Fruit fly (Drosophila melanogaster) whole organism, adult: ENCODE data around the gene ATPsynC.

Experiments
- CG11617 ChIP-seq: fragments of 200-800 bp; sonication (Bioruptor generic); optimal IDR thresholded peaks from 2 replicates; lab custom pipeline; 2017; ENCODE audit warnings: mild to moderate bottlenecking, missing biosample characterization, missing genetic modification reagents, missing genetic modification characterization
- CG12768 ChIP-seq: fragments of 200-800 bp; sonication (Bioruptor generic); optimal IDR thresholded peaks from 2 replicates; lab custom pipeline; 2017; ENCODE audit warnings: missing biosample characterization, missing genetic modification characterization, mild to moderate bottlenecking, moderate library complexity, missing genetic modification reagents
- CG14711 ChIP-seq: fragments of 200-800 bp; sonication (Bioruptor generic); optimal IDR thresholded peaks from 2 replicates; lab custom pipeline; 2018; ENCODE audit warnings: missing biosample characterization, mild to moderate bottlenecking, missing genetic modification characterization, moderate library complexity
- CG1620 ChIP-seq: fragments of 200-800 bp; sonication (Bioruptor generic); optimal IDR thresholded peaks from 2 replicates; lab custom pipeline; 2016; ENCODE audit warnings: missing biosample characterization, missing genetic modification characterization
- CG33017 ChIP-seq: fragments of 200-800 bp; sonication (Bioruptor generic); optimal IDR thresholded peaks from 2 replicates; lab custom pipeline; 2018; ENCODE audit warnings: missing biosample characterization, mild to moderate bottlenecking, missing genetic modification characterization, moderate library complexity
- CG5204 ChIP-seq: fragments of 200-800 bp; sonication (Bioruptor generic); optimal IDR thresholded peaks from 2 replicates; lab custom pipeline; 2016; ENCODE audit warnings: missing biosample characterization, missing genetic modification characterization
- CG7045 ChIP-seq: fragments of 200-800 bp; sonication (Bioruptor generic); optimal IDR thresholded peaks from 2 replicates; lab custom pipeline; 2017; ENCODE audit warnings: missing biosample characterization, mild to moderate bottlenecking, missing genetic modification characterization
- CG7101 ChIP-seq: fragments of 200-800 bp; sonication (Bioruptor generic); optimal IDR thresholded peaks from 2 replicates; lab custom pipeline; 2018; ENCODE audit warnings: missing biosample characterization, mild to moderate bottlenecking, missing genetic modification characterization, moderate library complexity
- Clk ChIP-seq: fragments of 200-800 bp; sonication (Bioruptor generic); optimal IDR thresholded peaks from 2 replicates; lab custom pipeline; 2017; ENCODE audit warnings: missing biosample characterization, missing genetic modification characterization
- Crg-1 ChIP-seq: fragments of 200-800 bp; sonication (Bioruptor generic); optimal IDR thresholded peaks from 2 replicates; lab custom pipeline; 2016; ENCODE audit warnings: missing biosample characterization, missing genetic modification characterization
- Hr96 ChIP-seq: fragments of 200-800 bp; sonication (Bioruptor generic); optimal IDR thresholded peaks from 2 replicates; lab custom pipeline; 2016; ENCODE audit warnings: missing biosample characterization, missing genetic modification characterization
- Mnt ChIP-seq: fragments of 200-800 bp; sonication (Bioruptor generic); optimal IDR thresholded peaks from 2 replicates; lab custom pipeline; 2016; ENCODE audit warnings: missing biosample characterization, mild to moderate bottlenecking, missing genetic modification characterization
- bab1 ChIP-seq: fragments of 200-800 bp; sonication (Bioruptor generic); optimal IDR thresholded peaks from 3 replicates; lab custom pipeline; 2019; ENCODE audit warnings: missing biosample characterization, mild to moderate bottlenecking, missing genetic modification characterization, moderate library complexity
- cic ChIP-seq: fragments of 200-800 bp; sonication (Bioruptor generic); optimal IDR thresholded peaks from 2 replicates; lab custom pipeline; 2017; ENCODE audit warnings: missing biosample characterization, mild to moderate bottlenecking, missing genetic modification characterization, moderate library complexity
- cnc ChIP-seq, 2 experiments: fragments of >200 bp; optimal IDR thresholded peaks; 2 replicates each; lab custom pipeline; 2017
- kay ChIP-seq: fragments of 200-800 bp; sonication (Bioruptor generic); peaks from one replicate; lab custom pipeline; 2016; ENCODE audit warnings: missing biosample characterization, missing genetic modification characterization, borderline replicate concordance
- ovo ChIP-seq: fragments of 200-800 bp; sonication (Bioruptor generic); optimal IDR thresholded peaks from 2 replicates; lab custom pipeline; 2016; ENCODE audit warnings: missing biosample characterization, missing genetic modification characterization
- pad ChIP-seq: fragments of 200-800 bp; sonication (Bioruptor generic); optimal IDR thresholded peaks from 3 replicates; lab custom pipeline; 2017; ENCODE audit warnings: missing biosample characterization, missing genetic modification characterization, mild to moderate bottlenecking, moderate library complexity, missing genetic modification reagents
- tj ChIP-seq: fragments of 200-800 bp; sonication (Bioruptor generic); optimal IDR thresholded peaks from 3 replicates; lab custom pipeline; 2017; ENCODE audit warnings: missing biosample characterization, mild to moderate bottlenecking, missing genetic modification characterization, moderate library complexity
- toe ChIP-seq: fragments of 200-800 bp; sonication (Bioruptor generic); optimal IDR thresholded peaks from 2 replicates; lab custom pipeline; 2016; ENCODE audit warnings: missing biosample characterization, missing genetic modification characterization

Gene ATPsynC

dm6 chr3R:31218997-31219992, at the start of gene ATPsynC:
TSS of gene ATPsynC (minus strand) at chr3R:31219630.
- TF ChIP-seq kay: no peak
- TF ChIP-seq CG1620 (GFP tag; lab: Kevin White, UChicago): peak; percentile 40
- peak; percentile 39 for TF ChIP-seq CG33017 (tag; lab: Kevin White, UChicago)
- TF ChIP-seq Crg-1 (GFP tag; lab: Kevin White, UChicago): peak; percentile 16
- peak; percentile 69 for TF ChIP-seq cic (GFP tag; lab: Kevin White, UChicago)
- TF ChIP-seq Hr96 (GFP tag; lab: Kevin White, UChicago): no peak
- TF ChIP-seq toe (GFP tag; lab: Kevin White, UChicago): no peak
- no peak for TF ChIP-seq CG5204
- TF ChIP-seq CG14711 (tag; lab: Kevin White, UChicago): peak; percentile 9
- no peak for TF ChIP-seq Clk (GFP tag; lab: Kevin White, UChicago)
- TF ChIP-seq CG7045 (GFP tag; lab: Kevin White, UChicago): peak; percentile 41
- TF ChIP-seq ovo (GFP tag; lab: Kevin White, UChicago): no peak
- TF ChIP-seq bab1 (GFP tag; lab: Kevin White, UChicago): peak; percentile 79
- TF ChIP-seq CG7101 (tag; lab: Kevin White, UChicago): peak; percentile 60
- TF ChIP-seq tj: peak; percentile 67
- no peak for TF ChIP-seq cnc (optimal IDR thresholded peaks at IDR 0.05; lab: Kevin White, UChicago)
- TF ChIP-seq pad (GFP tag; lab: Kevin White, UChicago): peak; percentile 49
- TF ChIP-seq CG12768 (GFP tag; lab: Kevin White, UChicago): peak; percentile 67
- no peak for TF ChIP-seq CG11617
- peak; percentile 90 for TF ChIP-seq Mnt (GFP tag; lab: Kevin White, UChicago)

dm6 chr3R:31265430-31265829, 46.0 kb upstream of the ATPsynC start, which contains the start of gene ppk24:
TSS of gene ppk24 (plus strand) at chr3R:31265730.
- TF ChIP-seq CG7045 (GFP tag; lab: Kevin White, UChicago) (no peak), CG7101 (tag; lab: Kevin White, UChicago) (no peak), Hr96 (GFP tag; lab: Kevin White, UChicago) (no peak), CG33017 (tag; lab: Kevin White, UChicago) (no peak), cnc (optimal IDR thresholded peaks at IDR 0.05; lab: Kevin White, UChicago) (no peak), Mnt (GFP tag; lab: Kevin White, UChicago) (no peak), CG5204 (no peak)

dm6 chr3R:31263934-31264333, 44.5 kb upstream of the ATPsynC start:
- TF ChIP-seq tj (no peak), Clk (GFP tag; lab: Kevin White, UChicago) (no peak), toe (GFP tag; lab: Kevin White, UChicago) (no peak), Hr96 (GFP tag; lab: Kevin White, UChicago) (no peak), CG1620 (GFP tag; lab: Kevin White, UChicago) (no peak), bab1 (GFP tag; lab: Kevin White, UChicago) (no peak), kay (no peak), Crg-1 (GFP tag; lab: Kevin White, UChicago) (no peak), CG12768 (GFP tag; lab: Kevin White, UChicago) (no peak), pad (GFP tag; lab: Kevin White, UChicago) (no peak), ovo (GFP tag; lab: Kevin White, UChicago) (no peak), CG5204 (no peak), cnc (optimal IDR thresholded peaks at IDR 0.05; lab: Kevin White, UChicago) (no peak), CG33017 (tag; lab: Kevin White, UChicago) (no peak), CG14711 (tag; lab: Kevin White, UChicago) (no peak), Mnt (GFP tag; lab: Kevin White, UChicago) (no peak), CG11617 (no peak), CG7045 (GFP tag; lab: Kevin White, UChicago) (no peak), CG7101 (tag; lab: Kevin White, UChicago) (no peak), cic (GFP tag; lab: Kevin White, UChicago) (no peak)

dm6 chr3R:31262298-31262697, 42.9 kb upstream of the ATPsynC start, which contains the start of gene CAH5:
TSS of gene CAH5 (plus strand) at chr3R:31262598.
- TF ChIP-seq cic (GFP tag; lab: Kevin White, UChicago): no peak
- no peak for TF ChIP-seq tj

- TF ChIP-seq Clk (GFP tag; lab: Kevin White, UChicago) (no peak), bab1 (GFP tag; lab: Kevin White, UChicago) (no peak), CG11617 (no peak), CG5204 (no peak), cnc (optimal IDR thresholded peaks at IDR 0.05; lab: Kevin White, UChicago) (no peak)
Measured at dm6 chr3R:31259947-31260346, 40.5 kb upstream of the ATPsynC start, which contains the start of gene CAH16. TSS of gene CAH16 (plus strand) at chr3R:31260247.

dm6 chr3R:31257299-31257698, 37.9 kb upstream of the ATPsynC start, which contains the start of gene CAH6:
TSS of gene CAH6 (plus strand) at chr3R:31257599.
- TF ChIP-seq ovo (GFP tag; lab: Kevin White, UChicago) (no peak), CG5204 (no peak), CG11617 (no peak), kay (no peak), Crg-1 (GFP tag; lab: Kevin White, UChicago) (no peak), cic (GFP tag; lab: Kevin White, UChicago) (no peak), CG1620 (GFP tag; lab: Kevin White, UChicago) (no peak), tj (no peak), Hr96 (GFP tag; lab: Kevin White, UChicago) (no peak), bab1 (GFP tag; lab: Kevin White, UChicago) (no peak), CG12768 (GFP tag; lab: Kevin White, UChicago) (no peak)
